Worm (Caenorhabditis elegans) whole organism, mixed stage, embryonic: ENCODE measurements around the gene R01H10.4.

Source experiments
- M03D4.4 ChIP-seq: sonication (generic microtip); optimal IDR thresholded peaks from 2 replicates; lab custom pipeline; 2017; ENCODE audit warnings: mild to moderate bottlenecking, missing genetic modification characterization, missing compliant biosample characterization
- bed-3 ChIP-seq: fragments of 200-800 bp; sonication (Bioruptor generic); optimal IDR thresholded peaks from 3 replicates; lab custom pipeline; 2018; ENCODE audit warnings: mild to moderate bottlenecking, missing genetic modification characterization, moderate library complexity, missing compliant biosample characterization
- blmp-1 ChIP-seq: fragments of 150-350 bp; optimal IDR thresholded peaks from 2 replicates; lab custom pipeline; 2014; ENCODE audit warnings: missing biosample characterization, missing genetic modification characterization
- ceh-39 ChIP-seq: fragments of 150-350 bp; optimal IDR thresholded peaks from 2 replicates; lab custom pipeline; 2014; ENCODE audit warnings: missing biosample characterization, missing genetic modification characterization
- ceh-43 ChIP-seq: fragments of 200-800 bp; sonication (Bioruptor generic); optimal IDR thresholded peaks from 2 replicates; lab custom pipeline; 2018; ENCODE audit warnings: mild to moderate bottlenecking, missing genetic modification characterization, moderate library complexity, missing compliant biosample characterization
- ceh-83 ChIP-seq: fragments of 200-800 bp; sonication (Bioruptor generic); optimal IDR thresholded peaks from 2 replicates; lab custom pipeline; 2018; ENCODE audit warnings: mild to moderate bottlenecking, missing genetic modification characterization, missing compliant biosample characterization
- ces-1 ChIP-seq: fragments of 150-350 bp; optimal IDR thresholded peaks from 2 replicates; lab custom pipeline; 2014; ENCODE audit warnings: missing biosample characterization, missing genetic modification reagents, missing genetic modification characterization
- drap-1 ChIP-seq: fragments of 200-800 bp; sonication (Bioruptor generic); optimal IDR thresholded peaks from 3 replicates; lab custom pipeline; 2018; ENCODE audit warnings: mild to moderate bottlenecking, missing genetic modification characterization, missing compliant biosample characterization
- elt-1 ChIP-seq: sonication (generic microtip); optimal IDR thresholded peaks from 2 replicates; lab custom pipeline; 2017; ENCODE audit warnings: missing genetic modification characterization, mild to moderate bottlenecking, missing compliant biosample characterization, antibody characterized with exemption, moderate library complexity, borderline replicate concordance; ENCODE audit not compliant: insufficient read depth
- elt-3 ChIP-seq: fragments of 150-350 bp; optimal IDR thresholded peaks from 2 replicates; lab custom pipeline; 2014; ENCODE audit warnings: missing biosample characterization, missing genetic modification characterization
- flh-1 ChIP-seq: fragments of 200-800 bp; sonication (Bioruptor generic); optimal IDR thresholded peaks from 2 replicates; lab custom pipeline; 2018; ENCODE audit warnings: mild to moderate bottlenecking, missing genetic modification characterization, moderate library complexity, missing compliant biosample characterization
- ham-2 ChIP-seq: fragments of 200-800 bp; sonication (Bioruptor generic); optimal IDR thresholded peaks from 2 replicates; lab custom pipeline; 2018; ENCODE audit warnings: mild to moderate bottlenecking, missing genetic modification characterization, missing compliant biosample characterization
- lin-13 ChIP-seq: fragments of 150-350 bp; optimal IDR thresholded peaks from 2 replicates; lab custom pipeline; 2014; ENCODE audit warnings: missing biosample characterization, missing genetic modification characterization
- lin-32 ChIP-seq: fragments of 200-800 bp; sonication (Bioruptor generic); optimal IDR thresholded peaks from 2 replicates; lab custom pipeline; 2018; ENCODE audit warnings: mild to moderate bottlenecking, missing genetic modification characterization, missing compliant biosample characterization
- lsy-2 ChIP-seq: fragments of 150-350 bp; optimal IDR thresholded peaks from 2 replicates; lab custom pipeline; 2014; ENCODE audit warnings: missing biosample characterization, missing genetic modification characterization
- mab-5 ChIP-seq: fragments of 150-350 bp; optimal IDR thresholded peaks from 2 replicates; lab custom pipeline; 2014; ENCODE audit warnings: missing biosample characterization, missing genetic modification characterization
- mep-1 ChIP-seq: fragments of 150-350 bp; optimal IDR thresholded peaks from 2 replicates; lab custom pipeline; 2017; ENCODE audit warnings: missing biosample characterization, missing genetic modification reagents, missing genetic modification characterization, inconsistent platforms
- nhr-12 ChIP-seq: fragments of 150-350 bp; optimal IDR thresholded peaks from 2 replicates; lab custom pipeline; 2014; ENCODE audit warnings: missing biosample characterization, missing genetic modification characterization
- nhr-2 ChIP-seq: fragments of 150-350 bp; optimal IDR thresholded peaks from 2 replicates; lab custom pipeline; 2014; ENCODE audit warnings: missing biosample characterization, missing genetic modification characterization
- nhr-237 ChIP-seq: fragments of 150-350 bp; optimal IDR thresholded peaks from 2 replicates; lab custom pipeline; 2014; ENCODE audit warnings: missing biosample characterization, missing genetic modification characterization
- nhr-28 ChIP-seq: fragments of 150-350 bp; optimal IDR thresholded peaks from 2 replicates; lab custom pipeline; 2014; ENCODE audit warnings: missing biosample characterization, missing genetic modification characterization
- nhr-76 ChIP-seq: sonication (generic microtip); optimal IDR thresholded peaks from 2 replicates; lab custom pipeline; 2017; ENCODE audit warnings: missing biosample characterization, missing genetic modification characterization
- pha-4 ChIP-seq: fragments of 150-350 bp; optimal IDR thresholded peaks from 2 replicates; lab custom pipeline; 2018; ENCODE audit warnings: missing biosample characterization, missing genetic modification reagents, missing genetic modification characterization
- sem-2 ChIP-seq: fragments of 200-800 bp; sonication (Bioruptor generic); optimal IDR thresholded peaks from 2 replicates; lab custom pipeline; 2018; ENCODE audit warnings: mild to moderate bottlenecking, missing genetic modification characterization, missing compliant biosample characterization
- snpc-4 ChIP-seq: fragments of 150-350 bp; optimal IDR thresholded peaks from 2 replicates; lab custom pipeline; 2014; ENCODE audit warnings: missing biosample characterization, missing genetic modification characterization
- sptf-1 ChIP-seq: sonication (generic microtip); optimal IDR thresholded peaks from 2 replicates; lab custom pipeline; 2017; ENCODE audit warnings: mild to moderate bottlenecking, missing genetic modification characterization, moderate library complexity, missing compliant biosample characterization
- tbx-8 ChIP-seq: fragments of 200-800 bp; sonication (Bioruptor generic); optimal IDR thresholded peaks from 2 replicates; lab custom pipeline; 2018; ENCODE audit warnings: mild to moderate bottlenecking, missing genetic modification characterization, moderate library complexity, missing compliant biosample characterization
- unc-39 ChIP-seq: fragments of 150-350 bp; optimal IDR thresholded peaks from 2 replicates; lab custom pipeline; 2014; ENCODE audit warnings: missing biosample characterization, missing genetic modification characterization
- unc-62 ChIP-seq: fragments of 150-350 bp; optimal IDR thresholded peaks from 2 replicates; lab custom pipeline; 2014; ENCODE audit warnings: missing biosample characterization, missing genetic modification reagents, missing genetic modification characterization
- zip-8 ChIP-seq: fragments of 150-350 bp; optimal IDR thresholded peaks from 2 replicates; lab custom pipeline; 2014; ENCODE audit warnings: missing biosample characterization, missing genetic modification characterization
- ztf-11 ChIP-seq: fragments of 150-350 bp; optimal IDR thresholded peaks from 2 replicates; lab custom pipeline; 2014; ENCODE audit warnings: missing biosample characterization, missing genetic modification characterization

R01H10.4 gene

DNA sequence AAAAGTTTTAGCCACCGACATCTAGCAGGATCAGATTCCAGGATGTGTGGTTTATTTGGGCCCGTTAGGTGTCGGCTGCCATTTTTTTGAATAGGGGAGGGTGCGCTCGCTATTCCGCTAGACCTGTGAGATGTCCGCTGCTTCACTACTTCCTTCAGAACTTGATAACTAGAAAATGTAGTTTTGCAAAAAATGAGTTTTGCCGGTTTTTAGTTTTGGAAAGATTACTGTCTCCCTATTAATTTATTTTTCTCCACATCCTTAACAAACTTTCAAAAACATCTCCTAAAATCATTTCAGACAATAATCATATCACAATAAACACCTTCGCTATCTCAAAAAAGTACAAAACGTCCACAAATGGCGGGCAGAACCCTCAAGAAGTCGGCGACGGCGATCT is 40.2 kb downstream of the R01H10.4 start, which contains the start of gene vglu-2:
vglu-2 (plus strand) TSS at position 301 of the 400 bp plus-strand sequence.
- TF ChIP-seq ceh-39 (tag; lab: Kevin White, UChicago) (no peak), lin-13 (tag; lab: Kevin White, UChicago) (no peak), bed-3 (no peak), nhr-28 (tag; lab: Kevin White, UChicago) (no peak), ztf-11 (no peak), elt-1 (tag; lab: Kevin White, UChicago) (no peak), lin-32 (GFP tag; lab: Kevin White, UChicago) (no peak), ceh-83 (GFP tag; lab: Kevin White, UChicago) (no peak), flh-1 (GFP tag; lab: Kevin White, UChicago) (no peak), unc-62 (GFP tag; lab: Kevin White, UChicago) (no peak), nhr-76 (tag; lab: Kevin White, UChicago) (no peak), ham-2 (GFP tag; lab: Kevin White, UChicago) (no peak), snpc-4 (tag; lab: Kevin White, UChicago) (no peak), M03D4.4 (tag; lab: Kevin White, UChicago) (no peak), nhr-2 (no peak), ces-1 (GFP tag; lab: Kevin White, UChicago) (no peak), sem-2 (GFP tag; lab: Kevin White, UChicago) (no peak)

DNA sequence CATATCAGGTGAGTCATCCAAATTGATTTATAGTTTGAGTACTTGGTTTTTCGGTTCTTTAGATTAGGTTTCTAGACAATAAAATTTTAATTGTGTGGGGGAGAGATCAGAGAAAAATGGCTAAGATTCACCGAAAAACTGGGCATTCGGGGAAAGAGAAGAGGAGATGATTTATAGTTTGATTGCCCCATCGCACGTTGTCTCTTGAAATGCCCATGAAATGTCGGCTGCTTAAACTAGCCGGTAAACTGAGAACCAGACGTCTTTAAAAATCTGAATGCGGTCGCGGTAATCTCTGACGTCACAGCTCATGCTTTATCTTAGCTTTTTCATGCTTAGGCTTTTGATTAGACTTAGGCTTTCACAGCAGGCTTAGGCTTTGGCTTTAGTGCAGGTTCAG is 42.3 kb downstream of the R01H10.4 start:
- no peak for TF ChIP-seq ceh-83 (GFP tag; lab: Kevin White, UChicago)
- no peak for TF ChIP-seq elt-3
- no peak for TF ChIP-seq ces-1 (GFP tag; lab: Kevin White, UChicago)
- no peak for TF ChIP-seq mab-5 (tag; lab: Kevin White, UChicago)
- no peak for TF ChIP-seq zip-8 (tag; lab: Kevin White, UChicago)
- no peak for TF ChIP-seq nhr-28 (tag; lab: Kevin White, UChicago)
- no peak for TF ChIP-seq lsy-2 (tag; lab: Kevin White, UChicago)
- no peak for TF ChIP-seq mep-1
- no peak for TF ChIP-seq ztf-11
- TF ChIP-seq nhr-237 (tag; lab: Kevin White, UChicago) = no peak
- TF ChIP-seq nhr-12 (tag; lab: Kevin White, UChicago) = no peak
- no peak for TF ChIP-seq unc-62 (GFP tag; lab: Kevin White, UChicago)

DNA sequence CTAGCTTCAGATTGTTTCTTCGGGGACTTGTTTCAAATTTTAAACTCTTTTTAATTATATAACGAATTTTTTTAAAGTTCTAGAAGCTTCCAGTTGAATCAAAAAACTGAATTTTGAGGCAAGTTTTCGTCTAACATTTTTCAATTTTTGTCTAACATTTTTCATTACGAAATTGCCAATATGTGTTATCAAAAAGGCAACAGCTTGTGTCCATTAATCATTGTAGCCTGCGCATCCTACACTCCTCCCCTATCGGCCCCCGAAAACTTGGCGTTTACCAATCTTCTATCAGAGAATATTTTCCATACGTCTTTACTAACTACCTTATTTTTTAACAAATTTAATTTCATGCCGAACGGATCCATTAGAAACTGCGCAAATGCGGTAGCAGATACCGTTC is 45.5 kb downstream of the R01H10.4 start, which contains the start of gene vglu-3:
vglu-3 (plus strand) TSS at position 301 of the 400 bp plus-strand sequence.
- TF ChIP-seq mep-1 = no peak
- TF ChIP-seq unc-62 (GFP tag; lab: Kevin White, UChicago) = no peak
- TF ChIP-seq unc-39 (tag; lab: Kevin White, UChicago) = no peak
- TF ChIP-seq mab-5 (tag; lab: Kevin White, UChicago) = no peak
- TF ChIP-seq ham-2 (GFP tag; lab: Kevin White, UChicago) = no peak
- no peak for TF ChIP-seq pha-4
- TF ChIP-seq blmp-1 (tag; lab: Kevin White, UChicago) = no peak
- TF ChIP-seq drap-1 (GFP tag; lab: Kevin White, UChicago) = no peak
- no peak for TF ChIP-seq flh-1 (GFP tag; lab: Kevin White, UChicago)
- TF ChIP-seq nhr-12 (tag; lab: Kevin White, UChicago) = no peak
- no peak for TF ChIP-seq lin-32 (GFP tag; lab: Kevin White, UChicago)
- TF ChIP-seq ceh-83 (GFP tag; lab: Kevin White, UChicago) = no peak
- no peak for TF ChIP-seq bed-3

DNA sequence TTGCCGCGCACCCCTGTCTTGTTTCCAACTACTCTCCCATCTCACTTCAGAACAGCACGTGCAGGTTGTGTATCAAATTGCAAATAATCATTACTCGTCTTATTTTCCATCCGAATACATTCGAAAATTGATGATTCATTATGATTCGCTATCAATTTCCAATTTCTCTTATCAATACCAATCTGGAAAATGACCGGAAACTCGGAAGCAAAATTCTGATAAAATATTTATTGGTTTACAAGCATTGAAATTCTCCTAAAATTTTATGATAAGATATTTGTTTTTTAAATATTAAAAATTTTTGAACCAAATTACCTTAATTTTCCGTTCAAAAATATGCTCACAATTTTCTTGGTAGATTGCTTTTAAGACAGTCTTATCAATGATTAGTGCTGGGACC is 50.7 kb downstream of the R01H10.4 start:
- no peak for TF ChIP-seq blmp-1 (tag; lab: Kevin White, UChicago)
- TF ChIP-seq tbx-8 (GFP tag; lab: Kevin White, UChicago) = no peak
- no peak for TF ChIP-seq sptf-1 (tag; lab: Kevin White, UChicago)

DNA sequence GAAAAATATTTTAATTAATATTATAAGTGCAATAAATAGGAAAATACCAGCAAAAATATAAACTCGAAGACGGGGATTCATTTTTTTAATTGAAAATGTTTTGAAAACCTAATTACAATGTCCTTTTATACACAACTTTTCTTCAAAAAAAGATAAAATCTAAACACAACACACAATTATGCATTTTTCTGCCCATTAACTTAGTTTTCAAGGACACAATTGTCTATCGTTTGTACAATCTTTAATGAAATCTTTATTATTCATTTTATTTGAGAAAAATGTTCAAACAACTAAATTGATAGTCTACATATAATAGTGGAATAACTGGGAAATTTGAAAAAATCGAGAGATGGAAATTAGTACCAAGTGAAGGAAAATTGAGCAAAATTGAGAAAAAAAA is 51.4 kb downstream of the R01H10.4 start, which contains the start of gene T07A5.1:
T07A5.1 (minus strand) TSS at position 149 of the 400 bp plus-strand sequence.
- no peak for TF ChIP-seq lin-13 (tag; lab: Kevin White, UChicago)
- TF ChIP-seq blmp-1 (tag; lab: Kevin White, UChicago) = no peak
- no peak for TF ChIP-seq ceh-83 (GFP tag; lab: Kevin White, UChicago)
- TF ChIP-seq nhr-12 (tag; lab: Kevin White, UChicago) = no peak
- TF ChIP-seq ces-1 (GFP tag; lab: Kevin White, UChicago) = no peak
- no peak for TF ChIP-seq nhr-76 (tag; lab: Kevin White, UChicago)
- TF ChIP-seq ceh-43 (GFP tag; lab: Kevin White, UChicago) = no peak
- TF ChIP-seq nhr-28 (tag; lab: Kevin White, UChicago) = no peak
- no peak for TF ChIP-seq mab-5 (tag; lab: Kevin White, UChicago)
